Worm (Caenorhabditis elegans) whole organism, early embryonic: Measurements from ENCODE around the gene sng-1.

Source experiments
- B0310.2 ChIP-seq: sonication (generic microtip); optimal IDR thresholded peaks from 2 replicates; lab custom pipeline; 2016; ENCODE audit warnings: mild to moderate bottlenecking, missing genetic modification characterization, missing compliant biosample characterization
- F13C5.2 ChIP-seq: sonication (generic microtip); optimal IDR thresholded peaks from 2 replicates; lab custom pipeline; 2017; ENCODE audit warnings: mild to moderate bottlenecking, missing genetic modification characterization, inconsistent platforms, missing compliant biosample characterization
- aly-1 ChIP-seq: sonication (generic microtip); optimal IDR thresholded peaks from 2 replicates; lab custom pipeline; 2016; ENCODE audit warnings: missing genetic modification characterization, missing compliant biosample characterization
- ama-1 ChIP-seq: fragments of 150-350 bp; optimal IDR thresholded peaks from 2 replicates; lab custom pipeline; 2014
- ceh-13 ChIP-seq: fragments of 200-800 bp; sonication (Bioruptor generic); optimal IDR thresholded peaks from 2 replicates; lab custom pipeline; 2018; ENCODE audit warnings: mild to moderate bottlenecking, missing genetic modification characterization, missing compliant biosample characterization
- ceh-36 ChIP-seq: sonication (generic microtip); optimal IDR thresholded peaks from 2 replicates; lab custom pipeline; 2016; ENCODE audit warnings: missing genetic modification characterization, inconsistent platforms, missing compliant biosample characterization
- ets-7 ChIP-seq: sonication (generic microtip); optimal IDR thresholded peaks from 2 replicates; lab custom pipeline; 2016; ENCODE audit warnings: missing genotype, missing genetic modification characterization, missing compliant biosample characterization
- flt-1 ChIP-seq: fragments of 200-800 bp; sonication (Bioruptor generic); IDR thresholded peaks from 2 replicates; pipeline ENCODE4 v1.3.6; 2022; ENCODE audit warnings: missing genetic modification characterization, missing compliant biosample characterization
- hmbx-1 ChIP-seq: sonication (generic microtip); optimal IDR thresholded peaks from 2 replicates; lab custom pipeline; 2016; ENCODE audit warnings: mild to moderate bottlenecking, missing genetic modification characterization, missing compliant biosample characterization
- hmg-4 ChIP-seq: fragments of 200-800 bp; sonication (Bioruptor generic); optimal IDR thresholded peaks from 2 replicates; lab custom pipeline; 2018; ENCODE audit warnings: mild to moderate bottlenecking, missing genetic modification characterization, missing compliant biosample characterization
- hnd-1 ChIP-seq: sonication (generic microtip); optimal IDR thresholded peaks from 2 replicates; lab custom pipeline; 2016; ENCODE audit warnings: missing genetic modification characterization, missing compliant biosample characterization
- pes-1 ChIP-seq: fragments of 200-800 bp; sonication (Bioruptor generic); IDR thresholded peaks from 2 replicates; pipeline ENCODE4 v1.3.6; 2022; ENCODE audit warnings: missing genetic modification reagents, missing genetic modification characterization, missing compliant biosample characterization
- scrt-1 ChIP-seq: fragments of 200-800 bp; sonication (Bioruptor generic); IDR thresholded peaks from 2 replicates; pipeline ENCODE4 v1.3.6; 2022; ENCODE audit warnings: missing genetic modification characterization, missing compliant biosample characterization
- sea-1 ChIP-seq: fragments of 200-800 bp; sonication (Bioruptor generic); conservative IDR thresholded peaks from 2 replicates; pipeline ENCODE4 v1.3.6; 2022; ENCODE audit warnings: missing genetic modification characterization, missing compliant biosample characterization
- tbx-11 ChIP-seq: fragments of 200-800 bp; sonication (Bioruptor generic); IDR thresholded peaks from 2 replicates; pipeline ENCODE4 v1.3.6; 2022; ENCODE audit warnings: missing genetic modification characterization, missing compliant biosample characterization
- tbx-37 ChIP-seq: fragments of 200-800 bp; sonication (Bioruptor generic); conservative IDR thresholded peaks from 2 replicates; pipeline ENCODE4 v1.3.6; 2022; ENCODE audit warnings: missing genetic modification reagents, missing genetic modification characterization, missing compliant biosample characterization
- tra-4 ChIP-seq: sonication (generic microtip); optimal IDR thresholded peaks from 2 replicates; lab custom pipeline; 2017; ENCODE audit warnings: missing genetic modification characterization, missing compliant biosample characterization

The sng-1 gene

ce11 chrX:7315329-7315728 is 12.1 kb upstream of the sng-1 start, which contains the start of gene spp-3:
Gene spp-3 (minus strand): TSS chrX:7315353.
- TF ChIP-seq tra-4 (tag; lab: Kevin White, UChicago) (no peak), hmg-4 (GFP tag; lab: Kevin White, UChicago) (no peak), ama-1 (lab: Kevin White, UChicago) (no peak), flt-1 (GFP tag; lab: Robert Waterston, UW) (no peak), ets-7 (tag; lab: Kevin White, UChicago) (no peak), sea-1 (GFP tag; lab: Robert Waterston, UW) (no peak), ceh-36 (no peak), B0310.2 (tag; lab: Kevin White, UChicago) (no peak), ceh-13 (GFP tag; lab: Kevin White, UChicago) (no peak), pes-1 (no peak), hnd-1 (no peak), tbx-37 (GFP tag; lab: Robert Waterston, UW) (no peak), aly-1 (tag; lab: Kevin White, UChicago) (no peak), F13C5.2 (tag; lab: Kevin White, UChicago) (no peak), hmbx-1 (no peak), scrt-1 (GFP tag; lab: Robert Waterston, UW) (no peak), tbx-11 (GFP tag; lab: Robert Waterston, UW) (no peak)

ce11 chrX:7316485-7317391 is 10.7 kb upstream of the sng-1 start, which contains the start of the genes spp-2 and spp-6:
Gene spp-2 (minus strand): TSS chrX:7316818.
Gene spp-6 (plus strand): TSS chrX:7317341.
- TF ChIP-seq hmbx-1 (no peak), flt-1 (GFP tag; lab: Robert Waterston, UW) (no peak), tra-4 (tag; lab: Kevin White, UChicago) (no peak), hmg-4 (GFP tag; lab: Kevin White, UChicago) (no peak), sea-1 (GFP tag; lab: Robert Waterston, UW) (no peak), hnd-1 (no peak), ceh-13 (GFP tag; lab: Kevin White, UChicago) (no peak), aly-1 (tag; lab: Kevin White, UChicago) (no peak), F13C5.2 (tag; lab: Kevin White, UChicago) (no peak), scrt-1 (GFP tag; lab: Robert Waterston, UW) (no peak), tbx-37 (GFP tag; lab: Robert Waterston, UW) (no peak), ama-1 (lab: Kevin White, UChicago) (no peak), tbx-11 (GFP tag; lab: Robert Waterston, UW) (no peak)

ce11 chrX:7318639-7319038 is 8.8 kb upstream of the sng-1 start, which contains the start of gene spp-4:
Gene spp-4 (minus strand): TSS chrX:7318756.
- TF ChIP-seq tra-4 (tag; lab: Kevin White, UChicago) (no peak), aly-1 (tag; lab: Kevin White, UChicago) (no peak)

- TF ChIP-seq hnd-1 (no peak), pes-1 (no peak), hmbx-1 (no peak)
Observed at ce11 chrX:7320115-7320711, 7.2 kb upstream of the sng-1 start, which contains the start of gene spp-5. Gene spp-5 (minus strand): TSS chrX:7320354.

ce11 chrX:7322323-7322722 is 5.1 kb upstream of the sng-1 start, which contains the start of gene T08A9.13:
Gene T08A9.13 (minus strand): TSS chrX:7322423.
- TF ChIP-seq flt-1 (GFP tag; lab: Robert Waterston, UW) (no peak), ets-7 (tag; lab: Kevin White, UChicago) (no peak), tra-4 (tag; lab: Kevin White, UChicago) (no peak), ceh-13 (GFP tag; lab: Kevin White, UChicago) (no peak), tbx-11 (GFP tag; lab: Robert Waterston, UW) (no peak), ceh-36 (no peak), sea-1 (GFP tag; lab: Robert Waterston, UW) (no peak), hmg-4 (GFP tag; lab: Kevin White, UChicago) (no peak), F13C5.2 (tag; lab: Kevin White, UChicago) (no peak), aly-1 (tag; lab: Kevin White, UChicago) (no peak), scrt-1 (GFP tag; lab: Robert Waterston, UW) (no peak), B0310.2 (tag; lab: Kevin White, UChicago) (no peak), tbx-37 (GFP tag; lab: Robert Waterston, UW) (no peak)

- TF ChIP-seq tra-4 (tag; lab: Kevin White, UChicago) (no peak), ceh-13 (GFP tag; lab: Kevin White, UChicago) (no peak), hmbx-1 (no peak), tbx-11 (GFP tag; lab: Robert Waterston, UW) (0 out of 2 replicates have a peak, but pooled peaks have one; percentile 32), B0310.2 (tag; lab: Kevin White, UChicago) (no peak), aly-1 (tag; lab: Kevin White, UChicago) (no peak), flt-1 (GFP tag; lab: Robert Waterston, UW) (0 out of 2 replicates have a peak, but pooled peaks have one; percentile 11), sea-1 (GFP tag; lab: Robert Waterston, UW) (no peak)
Observed at ce11 chrX:7323604-7324003, 3.8 kb upstream of the sng-1 start.

- TF ChIP-seq ceh-36 (no peak), sea-1 (GFP tag; lab: Robert Waterston, UW) (no peak), hmg-4 (GFP tag; lab: Kevin White, UChicago) (no peak), tra-4 (tag; lab: Kevin White, UChicago) (no peak), ets-7 (tag; lab: Kevin White, UChicago) (no peak), flt-1 (GFP tag; lab: Robert Waterston, UW) (no peak), tbx-11 (GFP tag; lab: Robert Waterston, UW) (no peak), aly-1 (tag; lab: Kevin White, UChicago) (no peak), ceh-13 (GFP tag; lab: Kevin White, UChicago) (no peak), scrt-1 (GFP tag; lab: Robert Waterston, UW) (no peak), B0310.2 (tag; lab: Kevin White, UChicago) (no peak), pes-1 (no peak)
Observed at ce11 chrX:7328065-7328564, 714 bp downstream of the sng-1 start.
